Worm (Caenorhabditis elegans) whole organism, young adult: ENCODE measurements around the gene ndc-80.

Source experiments
- B0019.2 ChIP-seq: fragments of 200-800 bp; sonication (Bioruptor generic); conservative IDR thresholded peaks from 2 replicates; pipeline ENCODE4 v1.3.6; 2022; ENCODE audit warnings: missing genetic modification reagents, missing genetic modification characterization, missing compliant biosample characterization
- B0336.3 ChIP-seq: fragments of 200-800 bp; sonication (Bioruptor generic); IDR thresholded peaks from 2 replicates; pipeline ENCODE4 v1.3.6; 2022; ENCODE audit warnings: missing genetic modification characterization, missing compliant biosample characterization
- C06A6.2 ChIP-seq: fragments of 200-800 bp; sonication (Bioruptor generic); conservative IDR thresholded peaks from 2 replicates; pipeline ENCODE4 v1.3.6; 2022; ENCODE audit warnings: missing genetic modification characterization, missing compliant biosample characterization
- C17E4.6 ChIP-seq: fragments of 200-800 bp; sonication (Bioruptor generic); IDR thresholded peaks from 2 replicates; pipeline ENCODE4 v1.3.6; 2022; ENCODE audit warnings: missing genetic modification reagents, missing genetic modification characterization, missing compliant biosample characterization
- F10E7.11 ChIP-seq: sonication (generic microtip); optimal IDR thresholded peaks from 2 replicates; lab custom pipeline; 2017; ENCODE audit warnings: mild to moderate bottlenecking, missing genetic modification characterization, moderate library complexity, missing compliant biosample characterization
- F33H1.4 ChIP-seq: fragments of 200-800 bp; sonication (Bioruptor generic); IDR thresholded peaks from 2 replicates; pipeline ENCODE4 v1.3.6; 2022; ENCODE audit warnings: missing genetic modification reagents, missing genetic modification characterization, missing compliant biosample characterization
- F52B5.7 ChIP-seq: sonication (generic microtip); optimal IDR thresholded peaks from 2 replicates; lab custom pipeline; 2016; ENCODE audit warnings: mild to moderate bottlenecking, missing genetic modification characterization, missing compliant biosample characterization
- K11D2.4 ChIP-seq: fragments of 200-800 bp; sonication (Bioruptor generic); IDR thresholded peaks from 2 replicates; pipeline ENCODE4 v1.3.6; 2022; ENCODE audit warnings: missing genetic modification reagents, missing genetic modification characterization, missing compliant biosample characterization
- Y53F4B.3 ChIP-seq: fragments of 200-800 bp; sonication (Bioruptor generic); IDR thresholded peaks from 2 replicates; pipeline ENCODE4 v1.3.6; 2022; ENCODE audit warnings: missing genetic modification reagents, missing genetic modification characterization, missing compliant biosample characterization
- Y53G8AR.9 ChIP-seq: fragments of 200-800 bp; sonication (Bioruptor generic); conservative IDR thresholded peaks from 2 replicates; pipeline ENCODE4 v1.3.6; 2022; ENCODE audit warnings: missing genetic modification reagents, missing genetic modification characterization, missing compliant biosample characterization
- Y56A3A.18 ChIP-seq: fragments of 200-800 bp; sonication (Bioruptor generic); IDR thresholded peaks from 2 replicates; pipeline ENCODE4 v1.3.6; 2022; ENCODE audit warnings: missing genetic modification reagents, missing genetic modification characterization, missing compliant biosample characterization
- Y67H2A.10 ChIP-seq: fragments of 200-800 bp; sonication (Bioruptor generic); conservative IDR thresholded peaks from 2 replicates; pipeline ENCODE4 v1.3.6; 2022; ENCODE audit warnings: missing genetic modification reagents, missing genetic modification characterization, missing compliant biosample characterization
- Y95B8A.8 ChIP-seq: fragments of 200-800 bp; sonication (Bioruptor generic); IDR thresholded peaks from 2 replicates; pipeline ENCODE4 v1.3.6; 2022; ENCODE audit warnings: missing genetic modification reagents, missing genetic modification characterization, missing compliant biosample characterization
- aptf-2 ChIP-seq: fragments of 200-800 bp; sonication (Bioruptor generic); conservative IDR thresholded peaks from 2 replicates; pipeline ENCODE4 v1.3.6; 2022; ENCODE audit warnings: missing genetic modification reagents, missing genetic modification characterization, missing compliant biosample characterization
- aptf-3 ChIP-seq: fragments of 200-800 bp; sonication (Bioruptor generic); IDR thresholded peaks from 2 replicates; pipeline ENCODE4 v1.3.6; 2022; ENCODE audit warnings: missing genetic modification characterization, missing compliant biosample characterization
- atf-7 ChIP-seq: sonication (generic microtip); optimal IDR thresholded peaks from 2 replicates; lab custom pipeline; 2017; ENCODE audit warnings: mild to moderate bottlenecking, missing genetic modification characterization, missing compliant biosample characterization
- attf-3 ChIP-seq: fragments of 200-800 bp; sonication (Bioruptor generic); conservative IDR thresholded peaks from 2 replicates; pipeline ENCODE4 v1.3.6; 2022; ENCODE audit warnings: missing genetic modification reagents, missing genetic modification characterization, missing compliant biosample characterization
- attf-6 ChIP-seq: fragments of 200-800 bp; sonication (Bioruptor generic); IDR thresholded peaks from 2 replicates; pipeline ENCODE4 v1.3.6; 2022; ENCODE audit warnings: missing genetic modification reagents, missing genetic modification characterization, missing compliant biosample characterization
- bed-2 ChIP-seq: fragments of 200-800 bp; sonication (Bioruptor generic); IDR thresholded peaks from 2 replicates; pipeline ENCODE4 v1.3.6; 2022; ENCODE audit warnings: missing genetic modification reagents, missing genetic modification characterization, missing compliant biosample characterization
- ceh-58 ChIP-seq: fragments of 200-800 bp; sonication (Bioruptor generic); IDR thresholded peaks from 2 replicates; pipeline ENCODE4 v1.3.6; 2022; ENCODE audit warnings: missing genetic modification characterization, missing compliant biosample characterization
- ceh-91 ChIP-seq: fragments of 200-800 bp; sonication (Bioruptor generic); IDR thresholded peaks from 2 replicates; pipeline ENCODE4 v1.3.6; 2022; ENCODE audit warnings: missing genetic modification reagents, missing genetic modification characterization, missing compliant biosample characterization
- egrh-3 ChIP-seq: fragments of 200-800 bp; sonication (Bioruptor generic); IDR thresholded peaks from 2 replicates; pipeline ENCODE4 v1.3.6; 2022; ENCODE audit warnings: missing genetic modification reagents, missing genetic modification characterization, missing compliant biosample characterization
- fkh-3 ChIP-seq: sonication (generic microtip); optimal IDR thresholded peaks from 2 replicates; lab custom pipeline; 2016; ENCODE audit warnings: mild to moderate bottlenecking, missing genetic modification characterization, missing compliant biosample characterization
- gei-17 ChIP-seq: fragments of 200-800 bp; sonication (Bioruptor generic); optimal IDR thresholded peaks from 2 replicates; lab custom pipeline; 2018; ENCODE audit warnings: mild to moderate bottlenecking, missing genetic modification characterization, missing compliant biosample characterization
- him-1 ChIP-seq: sonication (generic microtip); optimal IDR thresholded peaks from 2 replicates; lab custom pipeline; 2016; ENCODE audit warnings: missing genotype, missing genetic modification reagents, missing genetic modification characterization, missing compliant biosample characterization
- hmg-1.2 ChIP-seq: fragments of 200-800 bp; sonication (Bioruptor generic); IDR thresholded peaks from 2 replicates; pipeline ENCODE4 v1.3.6; 2022; ENCODE audit warnings: missing genetic modification reagents, missing genetic modification characterization, missing compliant biosample characterization
- hmg-20 ChIP-seq: fragments of 200-800 bp; sonication (Bioruptor generic); IDR thresholded peaks from 2 replicates; pipeline ENCODE4 v1.3.6; 2022; ENCODE audit warnings: missing genetic modification reagents, missing genetic modification characterization, missing compliant biosample characterization
- lag-1 ChIP-seq: fragments of 200-800 bp; sonication (Bioruptor generic); IDR thresholded peaks from 2 replicates; pipeline ENCODE4 v1.3.6; 2022; ENCODE audit warnings: missing genetic modification reagents, missing genetic modification characterization, missing compliant biosample characterization
- lin-35 ChIP-seq, 3 experiments: fragments of 150-350 bp in 2 of 3; sonication (generic microtip) in 1 of 3; optimal IDR thresholded peaks; 2 replicates each; lab custom pipeline; 2014 to 2018; ENCODE audit warnings: missing biosample characterization in 3 of 3, missing genetic modification characterization in 3 of 3, missing genetic modification reagents in 3 of 3
- lsl-1 ChIP-seq: fragments of 200-800 bp; sonication (Bioruptor generic); optimal IDR thresholded peaks from 2 replicates; lab custom pipeline; 2018; ENCODE audit warnings: mild to moderate bottlenecking, missing genetic modification characterization, moderate library complexity, missing compliant biosample characterization
- madf-10 ChIP-seq: sonication (generic microtip); optimal IDR thresholded peaks from 2 replicates; lab custom pipeline; 2016; ENCODE audit warnings: mild to moderate bottlenecking, missing genetic modification characterization, missing compliant biosample characterization
- madf-3 ChIP-seq: fragments of 200-800 bp; sonication (Bioruptor generic); IDR thresholded peaks from 2 replicates; pipeline ENCODE4 v1.3.6; 2022; ENCODE audit warnings: missing genetic modification reagents, missing genetic modification characterization, missing compliant biosample characterization
- madf-6 ChIP-seq: fragments of 200-800 bp; sonication (Bioruptor generic); IDR thresholded peaks from 2 replicates; pipeline ENCODE4 v1.3.6; 2022; ENCODE audit warnings: missing genetic modification reagents, missing genetic modification characterization, missing compliant biosample characterization
- mcd-1 ChIP-seq: fragments of 200-800 bp; sonication (Bioruptor generic); IDR thresholded peaks from 2 replicates; pipeline ENCODE4 v1.3.6; 2022; ENCODE audit warnings: missing genetic modification reagents, missing genetic modification characterization, missing compliant biosample characterization
- mxl-1 ChIP-seq: sonication (generic microtip); optimal IDR thresholded peaks from 2 replicates; lab custom pipeline; 2016; ENCODE audit warnings: missing genetic modification characterization, missing compliant biosample characterization
- nfya-2 ChIP-seq: fragments of 200-800 bp; sonication (Bioruptor generic); IDR thresholded peaks from 2 replicates; pipeline ENCODE4 v1.3.6; 2022; ENCODE audit warnings: missing genetic modification reagents, missing genetic modification characterization, missing compliant biosample characterization
- nhr-80 ChIP-seq: sonication (generic microtip); optimal IDR thresholded peaks from 2 replicates; lab custom pipeline; 2016; ENCODE audit warnings: missing genetic modification characterization, missing compliant biosample characterization
- pbrm-1 ChIP-seq: fragments of 200-800 bp; sonication (Bioruptor generic); IDR thresholded peaks from 2 replicates; pipeline ENCODE4 v1.3.6; 2022; ENCODE audit warnings: missing genetic modification reagents, missing genetic modification characterization, missing compliant biosample characterization
- rcor-1 ChIP-seq: fragments of 200-800 bp; sonication (Bioruptor generic); IDR thresholded peaks from 2 replicates; pipeline ENCODE4 v1.3.6; 2022; ENCODE audit warnings: missing genetic modification reagents, missing genetic modification characterization, missing compliant biosample characterization
- rpc-1 ChIP-seq, 2 experiments: fragments of 150-350 bp in 1 of 2; sonication (generic microtip) in 1 of 2; optimal IDR thresholded peaks; 2 replicates each; lab custom pipeline; 2014 to 2018; ENCODE audit warnings: missing biosample characterization in 1 of 2, missing genetic modification characterization in 1 of 2, missing genetic modification reagents in 1 of 2, missing genotype in 1 of 2
- sea-2 ChIP-seq: fragments of 200-800 bp; sonication (Bioruptor generic); IDR thresholded peaks from 2 replicates; pipeline ENCODE4 v1.3.6; 2022; ENCODE audit warnings: missing genetic modification characterization, missing compliant biosample characterization
- snpc-1.1 ChIP-seq: sonication (generic microtip); optimal IDR thresholded peaks from 2 replicates; lab custom pipeline; 2017; ENCODE audit warnings: missing genetic modification characterization, mild to moderate bottlenecking, missing compliant biosample characterization, antibody characterized with exemption, moderate library complexity, missing genotype, missing genetic modification reagents; ENCODE audit not compliant: insufficient read depth
- snpc-1.3 ChIP-seq: sonication (generic microtip); optimal IDR thresholded peaks from 2 replicates; lab custom pipeline; 2017; ENCODE audit warnings: missing genetic modification characterization, mild to moderate bottlenecking, missing compliant biosample characterization, antibody characterized with exemption, moderate library complexity, missing genotype, missing genetic modification reagents; ENCODE audit not compliant: insufficient read depth
- sptf-2 ChIP-seq: fragments of 200-800 bp; sonication (Bioruptor generic); optimal IDR thresholded peaks from 2 replicates; lab custom pipeline; 2018; ENCODE audit warnings: mild to moderate bottlenecking, missing genetic modification characterization, missing compliant biosample characterization
- unc-62 ChIP-seq: fragments of 150-350 bp; optimal IDR thresholded peaks from 2 replicates; lab custom pipeline; 2014; ENCODE audit warnings: missing biosample characterization, missing genetic modification reagents, missing genetic modification characterization
- xnd-1 ChIP-seq: sonication (generic microtip); optimal IDR thresholded peaks from 2 replicates; lab custom pipeline; 2016; ENCODE audit warnings: missing genotype, missing genetic modification reagents, missing genetic modification characterization, missing compliant biosample characterization
- zfh-2 ChIP-seq: fragments of 200-800 bp; sonication (Bioruptor generic); conservative IDR thresholded peaks from 2 replicates; pipeline ENCODE4 v1.3.6; 2022; ENCODE audit warnings: missing genetic modification reagents, missing genetic modification characterization, missing compliant biosample characterization
- ztf-28 ChIP-seq: fragments of 200-800 bp; sonication (Bioruptor generic); IDR thresholded peaks from 2 replicates; pipeline ENCODE4 v1.3.6; 2022; ENCODE audit warnings: missing genetic modification reagents, missing genetic modification characterization, missing compliant biosample characterization
- ztf-6 ChIP-seq: fragments of 200-800 bp; sonication (Bioruptor generic); IDR thresholded peaks from 2 replicates; pipeline ENCODE4 v1.3.6; 2022; ENCODE audit warnings: missing genetic modification reagents, missing genetic modification characterization, missing compliant biosample characterization

ndc-80 gene

ce11 chrIV:10128906-10129386 lies 43.0 kb downstream of the ndc-80 start, which contains the start of the genes gtbp-1 and K08F4.3 (continued):
- no peak for TF ChIP-seq C17E4.6 (GFP tag; lab: Robert Waterston, UW)
- TF ChIP-seq sptf-2 (GFP tag; lab: Kevin White, UChicago), result no peak
- TF ChIP-seq ztf-28 (GFP tag; lab: Robert Waterston, UW), result no peak
- TF ChIP-seq Y56A3A.18 (GFP tag; lab: Robert Waterston, UW), result no peak
- TF ChIP-seq madf-3 (GFP tag; lab: Robert Waterston, UW), result no peak
- TF ChIP-seq sea-2 (GFP tag; lab: Robert Waterston, UW), result no peak
- TF ChIP-seq atf-7 (tag; lab: Kevin White, UChicago), result no peak
- TF ChIP-seq pbrm-1 (GFP tag; lab: Robert Waterston, UW), result peak; percentile 50; the same call in 1 of the 2 replicates
- no peak for TF ChIP-seq snpc-1.3
- TF ChIP-seq gei-17 (GFP tag; lab: Kevin White, UChicago), result no peak
- TF ChIP-seq bed-2, result no peak
- TF ChIP-seq him-1 (tag; lab: Kevin White, UChicago), result peak; percentile 33
- TF ChIP-seq K11D2.4 (GFP tag; lab: Robert Waterston, UW), result no peak
- TF ChIP-seq lin-35 (GFP tag; optimal IDR thresholded peaks at IDR 0.05; lab: Kevin White, UChicago), result no peak
- no peak for TF ChIP-seq B0019.2 (GFP tag; lab: Robert Waterston, UW)
- peak; percentile 80 for TF ChIP-seq hmg-1.2 (GFP tag; lab: Robert Waterston, UW)
- no peak for TF ChIP-seq fkh-3
- TF ChIP-seq hmg-20, result no peak
- no peak for TF ChIP-seq C06A6.2 (GFP tag; lab: Robert Waterston, UW)
- peak; percentile 8 for TF ChIP-seq xnd-1 (tag; lab: Kevin White, UChicago)
- no peak for TF ChIP-seq Y53G8AR.9
- TF ChIP-seq snpc-1.1 (tag; lab: Kevin White, UChicago), result peak; percentile 10
- TF ChIP-seq zfh-2, result no peak
- no peak for TF ChIP-seq ceh-58 (GFP tag; lab: Robert Waterston, UW)
- peak; percentile 72 for TF ChIP-seq mcd-1 (GFP tag; lab: Robert Waterston, UW)
- peak; percentile 59 for TF ChIP-seq lsl-1
- TF ChIP-seq mxl-1, result no peak
- TF ChIP-seq madf-10 (tag; lab: Kevin White, UChicago), result no peak
- no peak for TF ChIP-seq unc-62 (GFP tag; lab: Kevin White, UChicago)
- TF ChIP-seq Y67H2A.10, result no peak
- no peak for TF ChIP-seq attf-6 (GFP tag; lab: Robert Waterston, UW)
- TF ChIP-seq egrh-3, result no peak
- TF ChIP-seq ceh-91 (GFP tag; lab: Robert Waterston, UW), result peak; percentile 72
- no peak for TF ChIP-seq rpc-1 (optimal IDR thresholded peaks at IDR 0.05; lab: Kevin White, UChicago)
- no peak for TF ChIP-seq rpc-1 (tag; optimal IDR thresholded peaks at IDR 0.05; lab: Kevin White, UChicago)
- TF ChIP-seq rcor-1, result peak; percentile 41; the same call in 1 of the 2 replicates
- peak; percentile 47 for TF ChIP-seq attf-3 (GFP tag; lab: Robert Waterston, UW)
- TF ChIP-seq lag-1, result no peak
- TF ChIP-seq B0336.3 (GFP tag; lab: Robert Waterston, UW), result no peak
- TF ChIP-seq madf-6, result peak; percentile 81
- no peak for TF ChIP-seq aptf-3 (GFP tag; lab: Robert Waterston, UW)
- TF ChIP-seq F33H1.4, result peak; percentile 91
- no peak for TF ChIP-seq F10E7.11
- TF ChIP-seq Y95B8A.8, result 0 out of 2 replicates have a peak, but pooled peaks have one; percentile 13
- TF ChIP-seq ztf-6 (GFP tag; lab: Robert Waterston, UW), result no peak
- TF ChIP-seq Y53F4B.3, result no peak
- no peak for TF ChIP-seq aptf-2
- TF ChIP-seq nhr-80 (tag; lab: Kevin White, UChicago), result peak; percentile 19
- no peak for TF ChIP-seq nfya-2
- TF ChIP-seq F52B5.7 (tag; lab: Kevin White, UChicago), result no peak
